Worm (Caenorhabditis elegans): ENCODE measurements around the gene Y43E12A.3.

Y43E12A.3 gene

ce11 chrIV:10990699-10991098 is 3.0 kb downstream of the Y43E12A.3 start, which contains the start of gene F13H10.5:
F13H10.5 (plus strand) TSS chrIV:10990999.
- TF ChIP-seq ets-4 (tag; optimal IDR thresholded peaks at IDR 0.05) (no peak), gmeb-2 (tag; optimal IDR thresholded peaks at IDR 0.05) (no peak), hlh-6 (tag; optimal IDR thresholded peaks at IDR 0.05) (no peak), syd-9 (tag; optimal IDR thresholded peaks at IDR 0.05) (no peak), ceh-24 (tag; optimal IDR thresholded peaks at IDR 0.05) (no peak), ceh-14 (tag; optimal IDR thresholded peaks at IDR 0.05) (no peak), sox-4 (tag; optimal IDR thresholded peaks at IDR 0.05) (no peak), Y22D7AL.16 (tag; optimal IDR thresholded peaks at IDR 0.05) (no peak), dmd-4 (tag; optimal IDR thresholded peaks at IDR 0.05; ENCODE audit: borderline replicate concordance) (no peak), F13H6.1 (tag; optimal IDR thresholded peaks at IDR 0.05) (no peak), sox-2 (GFP tag; IDR thresholded peaks at IDR 0.05) (no peak), pros-1 (tag; optimal IDR thresholded peaks at IDR 0.05) (no peak)

ce11 chrIV:11001614-11002013 is 13.9 kb downstream of the Y43E12A.3 start, which contains the start of gene F13H10.9:
F13H10.9 (plus strand) TSS chrIV:11001914.
- TF ChIP-seq unc-42 (tag; optimal IDR thresholded peaks at IDR 0.05) (no peak), K09A11.1 (tag; optimal IDR thresholded peaks at IDR 0.05; ENCODE audit: insufficient read depth) (no peak), che-1 (tag; optimal IDR thresholded peaks at IDR 0.05) (no peak), tbx-2 (tag; optimal IDR thresholded peaks at IDR 0.05) (no peak), unc-3 (GFP tag; conservative IDR thresholded peaks at IDR 0.05) (no peak), unc-3 (tag; optimal IDR thresholded peaks at IDR 0.05) (no peak), elt-2 (tag; optimal IDR thresholded peaks at IDR 0.05) (no peak), tbx-7 (tag; optimal IDR thresholded peaks at IDR 0.05) (no peak), ets-4 (tag; optimal IDR thresholded peaks at IDR 0.05) (no peak), hlh-6 (tag; optimal IDR thresholded peaks at IDR 0.05) (no peak), eyg-1 (tag; optimal IDR thresholded peaks at IDR 0.05) (no peak), sdc-2 (tag; optimal IDR thresholded peaks at IDR 0.05) (no peak), T23F11.4 (GFP tag; optimal IDR thresholded peaks at IDR 0.05) (no peak)

ce11 chrIV:11004273-11004672 is 16.6 kb downstream of the Y43E12A.3 start, which contains the start of gene F13H10.1:
F13H10.1 (plus strand) TSS chrIV:11004573.
- TF ChIP-seq hlh-30 (tag; optimal IDR thresholded peaks at IDR 0.05; ENCODE audit: insufficient read depth) (no peak), ceh-24 (tag; optimal IDR thresholded peaks at IDR 0.05) (no peak), C38D4.7 (GFP tag; optimal IDR thresholded peaks at IDR 0.05) (no peak), pqm-1 (tag; optimal IDR thresholded peaks at IDR 0.05) (no peak), ceh-34 (tag; optimal IDR thresholded peaks at IDR 0.05) (no peak), dve-1 (tag; optimal IDR thresholded peaks at IDR 0.05) (no peak)

- TF ChIP-seq C08G9.2 (tag; optimal IDR thresholded peaks at IDR 0.05) = no peak
- TF ChIP-seq F13H6.1 (tag; optimal IDR thresholded peaks at IDR 0.05) = no peak
- peak; percentile 69 for TF ChIP-seq ceh-34 (tag; optimal IDR thresholded peaks at IDR 0.05)
- no peak for TF ChIP-seq tbx-2 (tag; optimal IDR thresholded peaks at IDR 0.05)
Measured at ce11 chrIV:11006383-11006782, 18.7 kb downstream of the Y43E12A.3 start.

- TF ChIP-seq ceh-48 (tag; optimal IDR thresholded peaks at IDR 0.05) (no peak), elt-2 (tag; optimal IDR thresholded peaks at IDR 0.05) (no peak), sox-4 (tag; optimal IDR thresholded peaks at IDR 0.05) (no peak), ztf-16 (tag; optimal IDR thresholded peaks at IDR 0.05) (no peak)
Measured at ce11 chrIV:11006868-11007267, 19.2 kb downstream of the Y43E12A.3 start.

ce11 chrIV:11008255-11008654 is 20.6 kb downstream of the Y43E12A.3 start:
- TF ChIP-seq fkh-10 (GFP tag; optimal IDR thresholded peaks at IDR 0.05) (no peak), hlh-30 (tag; optimal IDR thresholded peaks at IDR 0.05; ENCODE audit: insufficient read depth) (peak; percentile 20), F13H6.1 (tag; optimal IDR thresholded peaks at IDR 0.05) (no peak)

Data from whole organism, late embryonic.